Fruit fly (Drosophila melanogaster) whole organism, embryonic: ENCODE data around the gene Pp1-87B.

Experiments
- Adf1 ChIP-seq: fragments of 200-800 bp; sonication (Bioruptor generic); IDR thresholded peaks from 2 replicates; pipeline ENCODE4 v1.3.6; 2022; ENCODE audit warnings: missing biosample characterization, missing genetic modification characterization
- Atf3 ChIP-seq: fragments of 200-800 bp; sonication (Bioruptor generic); optimal IDR thresholded peaks from 3 replicates; lab custom pipeline; 2016; ENCODE audit warnings: missing biosample characterization, missing genetic modification characterization
- CG10267 ChIP-seq: fragments of 200-800 bp; sonication (Bioruptor generic); optimal IDR thresholded peaks from 2 replicates; lab custom pipeline; 2018; ENCODE audit warnings: missing biosample characterization, mild to moderate bottlenecking, missing genetic modification characterization, moderate library complexity
- CG11696 ChIP-seq: fragments of 200-800 bp; sonication (Bioruptor generic); IDR thresholded peaks from 2 replicates; pipeline ENCODE4 v1.3.6; 2022; ENCODE audit warnings: missing biosample characterization, missing genetic modification characterization
- CG12299 ChIP-seq: fragments of 200-800 bp; sonication (Bioruptor generic); optimal IDR thresholded peaks from 2 replicates; lab custom pipeline; 2018; ENCODE audit warnings: missing biosample characterization, mild to moderate bottlenecking, missing genetic modification characterization
- CG12659 ChIP-seq: fragments of 200-800 bp; sonication (Bioruptor generic); optimal IDR thresholded peaks from 3 replicates; lab custom pipeline; 2017; ENCODE audit warnings: mild to moderate bottlenecking, missing biosample characterization, missing genetic modification reagents, missing genetic modification characterization
- CG13123 ChIP-seq: fragments of 200-800 bp; sonication (Bioruptor generic); optimal IDR thresholded peaks from 2 replicates; lab custom pipeline; 2016; ENCODE audit warnings: missing biosample characterization, missing genetic modification characterization
- CG16815 ChIP-seq: fragments of 200-800 bp; sonication (Bioruptor generic); optimal IDR thresholded peaks from 3 replicates; lab custom pipeline; 2017; ENCODE audit warnings: missing biosample characterization, mild to moderate bottlenecking, missing genetic modification characterization
- CG17186 ChIP-seq: fragments of 200-800 bp; sonication (Bioruptor generic); optimal IDR thresholded peaks from 3 replicates; lab custom pipeline; 2017; ENCODE audit warnings: missing biosample characterization, missing genetic modification reagents, missing genetic modification characterization
- CG2678 ChIP-seq: fragments of 200-800 bp; sonication (Bioruptor generic); optimal IDR thresholded peaks from 3 replicates; lab custom pipeline; 2019; ENCODE audit warnings: missing biosample characterization, mild to moderate bottlenecking, missing genetic modification characterization, moderate library complexity
- CG2712 ChIP-seq: fragments of 200-800 bp; optimal IDR thresholded peaks from 3 replicates; lab custom pipeline; 2019; ENCODE audit warnings: missing biosample characterization, mild to moderate bottlenecking, missing genetic modification characterization, moderate library complexity
- CG30403 ChIP-seq: fragments of 200-800 bp; sonication (Bioruptor generic); optimal IDR thresholded peaks from 3 replicates; lab custom pipeline; 2016; ENCODE audit warnings: missing biosample characterization, missing genetic modification characterization
- CG3065 ChIP-seq: fragments of 200-800 bp; sonication (Bioruptor generic); optimal IDR thresholded peaks from 2 replicates; lab custom pipeline; 2016; ENCODE audit warnings: missing biosample characterization, missing genetic modification characterization
- CG31441 ChIP-seq: fragments of 200-800 bp; sonication (Bioruptor generic); IDR thresholded peaks from 2 replicates; pipeline ENCODE4 v1.3.6; 2022; ENCODE audit warnings: missing biosample characterization, missing genetic modification characterization
- CG34422 ChIP-seq: fragments of 200-800 bp; sonication (Bioruptor generic); IDR thresholded peaks from 3 replicates; pipeline ENCODE4 v1.3.6; 2022; ENCODE audit warnings: missing biosample characterization, missing genetic modification characterization
- CG3847 ChIP-seq: fragments of 200-800 bp; sonication (Bioruptor generic); IDR thresholded peaks from 2 replicates; pipeline ENCODE4 v1.3.6; 2022; ENCODE audit warnings: missing biosample characterization, missing genetic modification characterization
- CG4360 ChIP-seq: fragments of 200-800 bp; sonication (Bioruptor generic); IDR thresholded peaks from 2 replicates; pipeline ENCODE4 v1.3.6; 2022; ENCODE audit warnings: missing biosample characterization, missing genetic modification characterization
- D19A ChIP-seq: fragments of 200-800 bp; optimal IDR thresholded peaks from 3 replicates; lab custom pipeline; 2019; ENCODE audit warnings: missing biosample characterization, mild to moderate bottlenecking, missing genetic modification characterization, moderate library complexity
- Drgx ChIP-seq: fragments of 200-800 bp; sonication (Bioruptor generic); IDR thresholded peaks from 2 replicates; pipeline ENCODE4 v1.3.6; 2022; ENCODE audit warnings: missing biosample characterization, missing genetic modification characterization
- Eip74EF ChIP-seq, 2 experiments: fragments of 200-800 bp in 1 of 2; fragments of >200 bp in 1 of 2; sonication (Bioruptor generic) in 1 of 2; optimal IDR thresholded peaks; 2 replicates each; lab custom pipeline; 2017 to 2019; ENCODE audit warnings: missing biosample characterization in 2 of 2, missing genetic modification characterization in 2 of 2, mild to moderate bottlenecking in 1 of 2, moderate library complexity in 1 of 2
- H2.0 ChIP-seq: fragments of 200-800 bp; sonication (Bioruptor generic); IDR thresholded peaks from 2 replicates; pipeline ENCODE4 v1.3.6; 2022; ENCODE audit warnings: missing biosample characterization, missing genetic modification characterization
- HLH3B ChIP-seq: fragments of 200-800 bp; sonication (Bioruptor generic); IDR thresholded peaks from 2 replicates; pipeline ENCODE4 v1.3.6; 2022; ENCODE audit warnings: missing biosample characterization, missing genetic modification characterization
- HmgD ChIP-seq: fragments of 200-800 bp; sonication (Bioruptor generic); optimal IDR thresholded peaks from 3 replicates; lab custom pipeline; 2016; ENCODE audit warnings: missing biosample characterization, missing genetic modification characterization
- Max ChIP-seq: fragments of 200-800 bp; sonication (Bioruptor generic); optimal IDR thresholded peaks from 2 replicates; lab custom pipeline; 2016; ENCODE audit warnings: missing biosample characterization, mild to moderate bottlenecking, missing genetic modification characterization
- Meics ChIP-seq: fragments of 200-800 bp; sonication (Bioruptor generic); optimal IDR thresholded peaks from 2 replicates; lab custom pipeline; 2017; ENCODE audit warnings: missing biosample characterization, mild to moderate bottlenecking, missing genetic modification characterization
- NFAT ChIP-seq: fragments of 200-800 bp; sonication (Bioruptor generic); IDR thresholded peaks from 2 replicates; pipeline ENCODE4 v1.3.6; 2022; ENCODE audit warnings: missing biosample characterization, missing genetic modification characterization
- NK7.1 ChIP-seq: fragments of 200-800 bp; sonication (Bioruptor generic); optimal IDR thresholded peaks from 3 replicates; lab custom pipeline; 2016; ENCODE audit warnings: missing biosample characterization, missing genetic modification characterization
- Pdp1 ChIP-seq, 2 experiments: fragments of 200-800 bp; sonication (Bioruptor generic); optimal IDR thresholded peaks; 3 replicates each; lab custom pipeline; 2016; ENCODE audit warnings: missing biosample characterization in 2 of 2, missing genetic modification characterization in 2 of 2, mild to moderate bottlenecking in 1 of 2, moderate library complexity in 1 of 2
- Poxn ChIP-seq: fragments of 200-800 bp; sonication (Bioruptor generic); IDR thresholded peaks from 2 replicates; pipeline ENCODE4 v1.3.6; 2022; ENCODE audit warnings: missing biosample characterization, missing genetic modification characterization
- Spps ChIP-seq: fragments of 200-800 bp; sonication (Bioruptor generic); optimal IDR thresholded peaks from 2 replicates; lab custom pipeline; 2018; ENCODE audit warnings: missing biosample characterization, mild to moderate bottlenecking, missing genetic modification characterization
- Sry-δ ChIP-seq: fragments of 200-800 bp; sonication (Bioruptor generic); optimal IDR thresholded peaks from 2 replicates; lab custom pipeline; 2016; ENCODE audit warnings: missing biosample characterization, missing genetic modification characterization
- Xbp1 ChIP-seq: fragments of 200-800 bp; sonication (Bioruptor generic); optimal IDR thresholded peaks from 3 replicates; lab custom pipeline; 2016; ENCODE audit warnings: missing biosample characterization, mild to moderate bottlenecking, missing genetic modification characterization
- chif ChIP-seq, 2 experiments: fragments of 200-800 bp; sonication (Bioruptor generic); optimal IDR thresholded peaks; 3 replicates each; lab custom pipeline; 2016; ENCODE audit warnings: missing biosample characterization in 2 of 2, missing genetic modification characterization in 2 of 2
- crol ChIP-seq: fragments of 200-800 bp; sonication (Bioruptor generic); IDR thresholded peaks from 2 replicates; pipeline ENCODE4 v1.3.6; 2022; ENCODE audit warnings: missing biosample characterization, missing genetic modification characterization
- esg ChIP-seq: fragments of 200-800 bp; sonication (Bioruptor generic); conservative IDR thresholded peaks from 2 replicates; pipeline ENCODE4 v1.3.6; 2022; ENCODE audit warnings: missing biosample characterization, missing genetic modification characterization
- ewg ChIP-seq: fragments of 200-800 bp; sonication (Bioruptor generic); optimal IDR thresholded peaks from 3 replicates; lab custom pipeline; 2017; ENCODE audit warnings: mild to moderate bottlenecking, missing biosample characterization, missing genetic modification reagents, missing genetic modification characterization
- fd96Cb ChIP-seq: fragments of 200-800 bp; sonication (Bioruptor generic); optimal IDR thresholded peaks from 2 replicates; lab custom pipeline; 2018; ENCODE audit warnings: missing biosample characterization, mild to moderate bottlenecking, missing genetic modification characterization, moderate library complexity
- fru ChIP-seq: fragments of >200 bp; optimal IDR thresholded peaks from 2 replicates; lab custom pipeline; 2017
- gcm ChIP-seq: fragments of 200-800 bp; sonication (Bioruptor generic); optimal IDR thresholded peaks from 2 replicates; lab custom pipeline; 2019; ENCODE audit warnings: missing biosample characterization, mild to moderate bottlenecking, missing genetic modification characterization, moderate library complexity
- gfzf ChIP-seq: fragments of 200-800 bp; sonication (Bioruptor generic); optimal IDR thresholded peaks from 2 replicates; lab custom pipeline; 2016; ENCODE audit warnings: missing biosample characterization, mild to moderate bottlenecking, missing genetic modification characterization, moderate library complexity
- grau ChIP-seq: fragments of 200-800 bp; optimal IDR thresholded peaks from 3 replicates; lab custom pipeline; 2019; ENCODE audit warnings: missing biosample characterization, mild to moderate bottlenecking, missing genetic modification characterization, moderate library complexity
- h ChIP-seq: fragments of >200 bp; optimal IDR thresholded peaks from 2 replicates; lab custom pipeline; 2017
- kni ChIP-seq: fragments of 200-800 bp; sonication (Bioruptor generic); optimal IDR thresholded peaks from 3 replicates; lab custom pipeline; 2017; ENCODE audit warnings: mild to moderate bottlenecking, missing biosample characterization, missing genetic modification reagents, missing genetic modification characterization
- oc ChIP-seq: fragments of 200-800 bp; sonication (Bioruptor generic); optimal IDR thresholded peaks from 2 replicates; lab custom pipeline; 2018; ENCODE audit warnings: missing biosample characterization, mild to moderate bottlenecking, missing genetic modification characterization, moderate library complexity
- p53 ChIP-seq: fragments of 200-800 bp; sonication (Bioruptor generic); optimal IDR thresholded peaks from 2 replicates; lab custom pipeline; 2016; ENCODE audit warnings: missing biosample characterization, missing genetic modification characterization
- pnt ChIP-seq: fragments of 200-800 bp; sonication (Bioruptor generic); optimal IDR thresholded peaks from 3 replicates; lab custom pipeline; 2016; ENCODE audit warnings: missing biosample characterization, missing genetic modification characterization
- row ChIP-seq: fragments of 200-800 bp; sonication (Bioruptor generic); IDR thresholded peaks from 3 replicates; pipeline ENCODE4 v1.3.6; 2022; ENCODE audit warnings: missing biosample characterization, missing genetic modification characterization
- salm ChIP-seq: fragments of 200-800 bp; sonication (Bioruptor generic); optimal IDR thresholded peaks from 2 replicates; lab custom pipeline; 2018; ENCODE audit warnings: missing biosample characterization, mild to moderate bottlenecking, missing genetic modification characterization
- sc ChIP-seq, 3 experiments: fragments of >200 bp in 2 of 3; fragments of 200-800 bp in 1 of 3; sonication (Bioruptor generic) in 1 of 3; optimal IDR thresholded peaks; 2 replicates in 2 of 3; 3 replicates in 1 of 3; lab custom pipeline; 2017; ENCODE audit warnings: mild to moderate bottlenecking in 1 of 3, missing biosample characterization in 1 of 3, missing genetic modification characterization in 1 of 3, missing genetic modification reagents in 1 of 3
- sr ChIP-seq: fragments of 200-800 bp; sonication (Bioruptor generic); IDR thresholded peaks from 3 replicates; pipeline ENCODE4 v1.3.6; 2022; ENCODE audit warnings: missing biosample characterization, missing genetic modification characterization
- twi ChIP-seq: fragments of 200-800 bp; optimal IDR thresholded peaks from 2 replicates; lab custom pipeline; 2019; ENCODE audit warnings: missing biosample characterization, mild to moderate bottlenecking, missing genetic modification characterization, moderate library complexity

The Pp1-87B gene

dm6 chr3R:12451888-12452514 lies 26.3 kb upstream of the Pp1-87B start, which contains the start of gene CG5509:
TSS of gene CG5509 (plus strand) at chr3R:12452464.
- no peak for TF ChIP-seq CG3065 (GFP tag; lab: Kevin White, UChicago)
- no peak for TF ChIP-seq NFAT (GFP tag; lab: Robert Waterston, UW)
- no peak for TF ChIP-seq Adf1 (GFP tag; lab: Robert Waterston, UW)
- peak; percentile 83 for TF ChIP-seq ewg
- TF ChIP-seq CG31441 (GFP tag; lab: Robert Waterston, UW) = no peak
- no peak for TF ChIP-seq Sry-δ
- peak; percentile 88 for TF ChIP-seq crol (GFP tag; lab: Robert Waterston, UW)
- TF ChIP-seq twi = no peak
- no peak for TF ChIP-seq oc
- TF ChIP-seq Max (GFP tag; lab: Kevin White, UChicago) = no peak
- no peak for TF ChIP-seq sc (optimal IDR thresholded peaks at IDR 0.05; lab: Kevin White, UChicago)
- no peak for TF ChIP-seq sc (GFP tag; optimal IDR thresholded peaks at IDR 0.05; lab: Kevin White, UChicago)
- TF ChIP-seq row (GFP tag; lab: Robert Waterston, UW) = 0 out of 3 replicates have a peak, but pooled peaks have one; percentile 20
- no peak for TF ChIP-seq CG3847
- peak; percentile 36 for TF ChIP-seq kni (GFP tag; lab: Kevin White, UChicago)
- TF ChIP-seq CG16815 (GFP tag; lab: Kevin White, UChicago) = no peak
- no peak for TF ChIP-seq fru (lab: Kevin White, UChicago)
- peak in 1 of 2 experiments; percentile 59 for TF ChIP-seq Pdp1 (GFP tag; optimal IDR thresholded peaks at IDR 0.05; lab: Kevin White, UChicago)
- no peak for TF ChIP-seq Spps (tag; lab: Kevin White, UChicago)
- TF ChIP-seq D19A = peak; percentile 9
- TF ChIP-seq CG30403 (GFP tag; lab: Kevin White, UChicago) = no peak
- no peak for TF ChIP-seq Atf3 (GFP tag; lab: Kevin White, UChicago)
- TF ChIP-seq salm = no peak
- no peak for TF ChIP-seq pnt (GFP tag; lab: Kevin White, UChicago)
- TF ChIP-seq gcm (GFP tag; lab: Kevin White, UChicago) = no peak
- no peak for TF ChIP-seq fd96Cb (tag; lab: Kevin White, UChicago)
- no peak for TF ChIP-seq CG11696 (GFP tag; lab: Robert Waterston, UW)
- peak; percentile 4 for TF ChIP-seq Xbp1 (GFP tag; lab: Kevin White, UChicago)
- no peak for TF ChIP-seq CG12659 (GFP tag; lab: Kevin White, UChicago)
- no peak for TF ChIP-seq gfzf (GFP tag; lab: Kevin White, UChicago)
- no peak for TF ChIP-seq h (lab: Kevin White, UChicago)
- no peak for TF ChIP-seq Eip74EF (GFP tag; optimal IDR thresholded peaks at IDR 0.05; lab: Kevin White, UChicago)
- peak; percentile 33; the same call in 1 of the 3 replicates for TF ChIP-seq CG34422 (GFP tag; lab: Robert Waterston, UW)
- no peak for TF ChIP-seq CG17186 (GFP tag; lab: Kevin White, UChicago)
- TF ChIP-seq CG4360 = peak; percentile 60
- no peak for TF ChIP-seq Poxn (GFP tag; lab: Robert Waterston, UW)
- no peak for TF ChIP-seq CG13123 (GFP tag; lab: Kevin White, UChicago)
- no peak for TF ChIP-seq p53 (GFP tag; lab: Kevin White, UChicago)
- TF ChIP-seq NK7.1 (GFP tag; lab: Kevin White, UChicago) = no peak
- TF ChIP-seq CG12299 = no peak
- TF ChIP-seq Drgx (GFP tag; lab: Robert Waterston, UW) = peak; percentile 50
- no peak for TF ChIP-seq CG10267 (tag; lab: Kevin White, UChicago)
- no peak for TF ChIP-seq esg (GFP tag; lab: Robert Waterston, UW)
- TF ChIP-seq chif (GFP tag; optimal IDR thresholded peaks at IDR 0.05; lab: Kevin White, UChicago) = no peak
- TF ChIP-seq HmgD (GFP tag; lab: Kevin White, UChicago) = no peak
- TF ChIP-seq H2.0 (GFP tag; lab: Robert Waterston, UW) = no peak
- peak; percentile 46; the same call in 2 of the 3 replicates for TF ChIP-seq sr (GFP tag; lab: Robert Waterston, UW)
- no peak for TF ChIP-seq Meics
- TF ChIP-seq HLH3B = no peak
- no peak for TF ChIP-seq CG2712
- TF ChIP-seq CG2678 (tag; lab: Kevin White, UChicago) = no peak
- no peak for TF ChIP-seq grau (tag; lab: Kevin White, UChicago)
